Fruit fly (Drosophila melanogaster) whole organism: ENCODE measurements around the gene mthl14.

Experiments used
- CG8478 ChIP-seq: fragments of >200 bp; optimal IDR thresholded peaks from 2 replicates; lab custom pipeline; 2018; ENCODE audit warnings: inconsistent platforms
- EcR ChIP-seq, 2 experiments: fragments of >200 bp; optimal IDR thresholded peaks; 2 replicates each; lab custom pipeline; 2017; ENCODE audit warnings: missing biosample characterization in 2 of 2, missing genetic modification characterization in 2 of 2, missing genetic modification reagents in 2 of 2
- pan ChIP-seq: fragments of >200 bp; optimal IDR thresholded peaks from 2 replicates; lab custom pipeline; 2017
- psq ChIP-seq: fragments of >200 bp; optimal IDR thresholded peaks from 2 replicates; lab custom pipeline; 2017
- usp ChIP-seq: fragments of >200 bp; optimal IDR thresholded peaks from 2 replicates; lab custom pipeline; 2017; ENCODE audit warnings: missing biosample characterization, missing genetic modification characterization, mixed read lengths

dm6 chr3L:284253-284652, 37.0 kb downstream of the mthl14 start:
- TF ChIP-seq psq (lab: Kevin White, UChicago) (no peak), CG8478 (lab: Kevin White, UChicago) (no peak), usp (GFP tag; lab: Kevin White, UChicago) (no peak), EcR (GFP tag; optimal IDR thresholded peaks at IDR 0.05; lab: Kevin White, UChicago) (peak in 1 of 2 experiments; percentile 38), pan (lab: Kevin White, UChicago) (no peak)
